Worm (Caenorhabditis elegans): ENCODE data around the gene grl-29.
"Not testable (repeated sequence)": the region's sequence is repeated elsewhere in the genome, so short reads cannot be mapped to it uniquely, and the experiment has no call there.

The grl-29 gene

ce11 chrV:3554869-3555268 is at the start of gene grl-29:
Gene grl-29, minus strand, starts transcription at chrV:3555236.
- TF ChIP-seq ces-1 (GFP tag; optimal IDR thresholded peaks at IDR 0.05) (no peak), ztf-11 (tag; optimal IDR thresholded peaks at IDR 0.05) (no peak), ama-1 (optimal IDR thresholded peaks at IDR 0.05) (no peak), blmp-1 (tag; optimal IDR thresholded peaks at IDR 0.05) (no peak), nhr-90 (tag; optimal IDR thresholded peaks at IDR 0.05; ENCODE audit: poor library complexity) (no peak), skn-1 (tag; optimal IDR thresholded peaks at IDR 0.05) (no peak), mef-2 (tag; optimal IDR thresholded peaks at IDR 0.05) (no peak), hlh-4 (tag; optimal IDR thresholded peaks at IDR 0.05) (no peak), irx-1 (tag; optimal IDR thresholded peaks at IDR 0.05) (no peak), fkh-8 (tag; optimal IDR thresholded peaks at IDR 0.05) (no peak), mep-1 (tag; optimal IDR thresholded peaks at IDR 0.05) (no peak), nhr-77 (tag; optimal IDR thresholded peaks at IDR 0.05) (no peak), hlh-17 (GFP tag; optimal IDR thresholded peaks at IDR 0.05; ENCODE audit: borderline replicate concordance) (no peak), egl-27 (tag; optimal IDR thresholded peaks at IDR 0.05) (no peak), C04F5.9 (tag; optimal IDR thresholded peaks at IDR 0.05) (no peak)

ce11 chrV:3600570-3600969 is 45.5 kb upstream of the grl-29 start, which contains the start of gene T22F3.7:
Gene T22F3.7, minus strand, starts transcription at chrV:3600670.
- TF ChIP-seq unc-86 (tag; optimal IDR thresholded peaks at IDR 0.05) (no peak), elt-3 (tag; optimal IDR thresholded peaks at IDR 0.05) (no peak), skn-1 (tag; optimal IDR thresholded peaks at IDR 0.05) (no peak), ceh-88 (GFP tag; IDR thresholded peaks at IDR 0.05) (no peak)

- not testable (repeated sequence) for TF ChIP-seq nhr-76, irx-1, vab-15 (tag; optimal IDR thresholded peaks at IDR 0.05)
Observed at ce11 chrV:3597052-3597451, 42.0 kb upstream of the grl-29 start, which contains the start of gene srh-212. Gene srh-212, minus strand, starts transcription at chrV:3597152.

ce11 chrV:3594936-3595335 is 39.9 kb upstream of the grl-29 start, which contains the start of gene srh-213:
Gene srh-213, minus strand, starts transcription at chrV:3595036.
- TF ChIP-seq lin-35 (GFP tag; optimal IDR thresholded peaks at IDR 0.05): no peak
- no peak for TF ChIP-seq fos-1 (tag; optimal IDR thresholded peaks at IDR 0.05)
- no peak for TF ChIP-seq irx-1 (tag; optimal IDR thresholded peaks at IDR 0.05)
- no peak for TF ChIP-seq sox-4 (tag; optimal IDR thresholded peaks at IDR 0.05)
- no peak for TF ChIP-seq pag-3 (tag; optimal IDR thresholded peaks at IDR 0.05; ENCODE audit: borderline replicate concordance, insufficient read depth)
- TF ChIP-seq rnt-1 (tag; optimal IDR thresholded peaks at IDR 0.05): no peak
- no peak for TF ChIP-seq aha-1 (tag; optimal IDR thresholded peaks at IDR 0.05)
- no peak for TF ChIP-seq nhr-47 (tag; optimal IDR thresholded peaks at IDR 0.05)
- TF ChIP-seq ztf-11 (tag; optimal IDR thresholded peaks at IDR 0.05): no peak
- TF ChIP-seq lsy-2 (tag; optimal IDR thresholded peaks at IDR 0.05): no peak
- TF ChIP-seq elt-2 (tag; optimal IDR thresholded peaks at IDR 0.05): no peak
- TF ChIP-seq C34B4.2 (tag; optimal IDR thresholded peaks at IDR 0.05): no peak
- TF ChIP-seq nhr-71 (tag; optimal IDR thresholded peaks at IDR 0.05): no peak
- TF ChIP-seq hpl-2 (GFP tag; optimal IDR thresholded peaks at IDR 0.05): no peak
- no peak for TF ChIP-seq dpl-1 (GFP tag; optimal IDR thresholded peaks at IDR 0.05)
- TF ChIP-seq lin-39 (tag; optimal IDR thresholded peaks at IDR 0.05): no peak

- no peak for TF ChIP-seq ceh-88 (GFP tag; IDR thresholded peaks at IDR 0.05)
- no peak for TF ChIP-seq lin-13 (GFP tag; optimal IDR thresholded peaks at IDR 0.05)
- TF ChIP-seq Y116A8C.19 (tag; optimal IDR thresholded peaks at IDR 0.05; ENCODE audit: borderline replicate concordance): no peak
- no peak for TF ChIP-seq fos-1 (tag; optimal IDR thresholded peaks at IDR 0.05)
- TF ChIP-seq lsy-2 (tag; optimal IDR thresholded peaks at IDR 0.05): no peak
- TF ChIP-seq pax-3 (tag; optimal IDR thresholded peaks at IDR 0.05): no peak
Observed at ce11 chrV:3592099-3592498, 37.1 kb upstream of the grl-29 start, which contains the start of gene T22F3.12. Gene T22F3.12, minus strand, starts transcription at chrV:3592199.
